Fruit fly (Drosophila melanogaster) Kc167 (cell line): ENCODE results near the gene Dsp1.

Experiments
- Myc ChIP-seq: fragments of >200 bp; optimal IDR thresholded peaks from 2 replicates; lab custom pipeline; 2017; ENCODE audit warnings: missing external identifiers
- Sin3A ChIP-seq: fragments of >200 bp; optimal IDR thresholded peaks from 2 replicates; lab custom pipeline; 2018; ENCODE audit warnings: missing external identifiers
- h ChIP-seq: fragments of >200 bp; optimal IDR thresholded peaks from 3 replicates; lab custom pipeline; 2018; ENCODE audit warnings: missing external identifiers
- insv ChIP-seq: fragments of >200 bp; optimal IDR thresholded peaks from 3 replicates; lab custom pipeline; 2018; ENCODE audit warnings: missing external identifiers
- psq ChIP-seq: fragments of >200 bp; optimal IDR thresholded peaks from 2 replicates; lab custom pipeline; 2017; ENCODE audit warnings: missing external identifiers
- ttk ChIP-seq: sonication (Bioruptor generic); optimal IDR thresholded peaks from 2 replicates; lab custom pipeline; 2017; ENCODE audit warnings: missing external identifiers

Dsp1 gene

dm6 chrX:16309764-16310163 lies 23.6 kb upstream of the Dsp1 start:
- no peak for TF ChIP-seq Sin3A (lab: Kevin White, UChicago)

dm6 chrX:16313078-16313875 lies 20.1 kb upstream of the Dsp1 start, which contains the start of the genes CG9915 and SWIP:
CG9915 (minus strand) TSS chrX:16313138.
SWIP (plus strand) TSS chrX:16313709.
- no peak for TF ChIP-seq insv
- TF ChIP-seq ttk (lab: Kevin White, UChicago), result no peak
- no peak for TF ChIP-seq h (lab: Kevin White, UChicago)
- TF ChIP-seq Myc, result no peak
- TF ChIP-seq psq (lab: Kevin White, UChicago), result no peak

dm6 chrX:16318858-16319557 lies 14.4 kb upstream of the Dsp1 start:
- TF ChIP-seq Myc (no peak), Sin3A (lab: Kevin White, UChicago) (no peak), psq (lab: Kevin White, UChicago) (no peak), insv (no peak), h (lab: Kevin White, UChicago) (no peak), ttk (lab: Kevin White, UChicago) (no peak)

dm6 chrX:16319558-16319924 lies 13.9 kb upstream of the Dsp1 start:
- TF ChIP-seq h (lab: Kevin White, UChicago) (no peak), Myc (no peak), insv (no peak), ttk (lab: Kevin White, UChicago) (no peak), Sin3A (lab: Kevin White, UChicago) (no peak), psq (lab: Kevin White, UChicago) (no peak)

dm6 chrX:16320197-16320921 lies 13.1 kb upstream of the Dsp1 start, which contains the start of gene Cyp1:
Cyp1 (minus strand) TSS chrX:16320370.
- TF ChIP-seq Myc, result no peak
- no peak for TF ChIP-seq Sin3A (lab: Kevin White, UChicago)
- no peak for TF ChIP-seq h (lab: Kevin White, UChicago)
- no peak for TF ChIP-seq insv
- no peak for TF ChIP-seq psq (lab: Kevin White, UChicago)

- TF ChIP-seq h (lab: Kevin White, UChicago) (no peak), psq (lab: Kevin White, UChicago) (no peak), Sin3A (lab: Kevin White, UChicago) (no peak), Myc (no peak), ttk (lab: Kevin White, UChicago) (no peak), insv (no peak)
Observed at dm6 chrX:16321037-16321436, 12.4 kb upstream of the Dsp1 start.

dm6 chrX:16323063-16323462 lies 10.3 kb upstream of the Dsp1 start, which contains the start of the genes CG9917 and CG32579:
CG9917 (minus strand) TSS chrX:16323231.
CG32579 (plus strand) TSS chrX:16323286.
- TF ChIP-seq psq (lab: Kevin White, UChicago) (no peak), ttk (lab: Kevin White, UChicago) (no peak), Myc (no peak), Sin3A (lab: Kevin White, UChicago) (no peak), h (lab: Kevin White, UChicago) (no peak), insv (no peak)

- no peak for TF ChIP-seq psq (lab: Kevin White, UChicago)
- no peak for TF ChIP-seq Sin3A (lab: Kevin White, UChicago)
- no peak for TF ChIP-seq insv
- TF ChIP-seq Myc, result no peak
- TF ChIP-seq ttk (lab: Kevin White, UChicago), result no peak
- no peak for TF ChIP-seq h (lab: Kevin White, UChicago)
Observed at dm6 chrX:16323536-16323935, 9.9 kb upstream of the Dsp1 start.

- no peak for TF ChIP-seq Sin3A (lab: Kevin White, UChicago)
- no peak for TF ChIP-seq Myc
- TF ChIP-seq h (lab: Kevin White, UChicago), result no peak
- TF ChIP-seq insv, result no peak
- TF ChIP-seq ttk (lab: Kevin White, UChicago), result no peak
- no peak for TF ChIP-seq psq (lab: Kevin White, UChicago)
Observed at dm6 chrX:16325472-16325871, 7.9 kb upstream of the Dsp1 start, which contains the start of gene CalpC. CalpC (plus strand) TSS chrX:16325763.

- TF ChIP-seq psq (lab: Kevin White, UChicago), result no peak
- no peak for TF ChIP-seq insv
- TF ChIP-seq h (lab: Kevin White, UChicago), result no peak
- TF ChIP-seq ttk (lab: Kevin White, UChicago), result no peak
Observed at dm6 chrX:16330659-16331058, 2.8 kb upstream of the Dsp1 start, which contains the start of gene CG9919. CG9919 (minus strand) TSS chrX:16330759.

dm6 chrX:16331562-16332233 lies 1.7 kb upstream of the Dsp1 start:
- TF ChIP-seq Sin3A (lab: Kevin White, UChicago) (no peak), Myc (no peak), ttk (lab: Kevin White, UChicago) (no peak), psq (lab: Kevin White, UChicago) (no peak), h (lab: Kevin White, UChicago) (no peak), insv (no peak)
